Worm (Caenorhabditis elegans): ENCODE measurements around the gene Y49E10.18.

- TF ChIP-seq unc-130 (GFP tag; optimal IDR thresholded peaks at IDR 0.05), result no peak
- TF ChIP-seq mdl-1 (tag; optimal IDR thresholded peaks at IDR 0.05), result no peak
- TF ChIP-seq R02D3.7 (tag; optimal IDR thresholded peaks at IDR 0.05), result no peak
- no peak for TF ChIP-seq dve-1 (tag; optimal IDR thresholded peaks at IDR 0.05; ENCODE audit: insufficient read depth)
- no peak for TF ChIP-seq jun-1 (tag; optimal IDR thresholded peaks at IDR 0.05)
- TF ChIP-seq nhr-111 (GFP tag; optimal IDR thresholded peaks at IDR 0.05), result no peak
- no peak for TF ChIP-seq nhr-41 (GFP tag; IDR thresholded peaks at IDR 0.05)
These were observed 17.0 kb downstream of the Y49E10.18 start for ce11 chrIII:12428799-12429351.

Data from whole organism, L4 larva.